Fruit fly (Drosophila melanogaster): ENCODE results near the gene Tgi.

Gene Tgi

DNA sequence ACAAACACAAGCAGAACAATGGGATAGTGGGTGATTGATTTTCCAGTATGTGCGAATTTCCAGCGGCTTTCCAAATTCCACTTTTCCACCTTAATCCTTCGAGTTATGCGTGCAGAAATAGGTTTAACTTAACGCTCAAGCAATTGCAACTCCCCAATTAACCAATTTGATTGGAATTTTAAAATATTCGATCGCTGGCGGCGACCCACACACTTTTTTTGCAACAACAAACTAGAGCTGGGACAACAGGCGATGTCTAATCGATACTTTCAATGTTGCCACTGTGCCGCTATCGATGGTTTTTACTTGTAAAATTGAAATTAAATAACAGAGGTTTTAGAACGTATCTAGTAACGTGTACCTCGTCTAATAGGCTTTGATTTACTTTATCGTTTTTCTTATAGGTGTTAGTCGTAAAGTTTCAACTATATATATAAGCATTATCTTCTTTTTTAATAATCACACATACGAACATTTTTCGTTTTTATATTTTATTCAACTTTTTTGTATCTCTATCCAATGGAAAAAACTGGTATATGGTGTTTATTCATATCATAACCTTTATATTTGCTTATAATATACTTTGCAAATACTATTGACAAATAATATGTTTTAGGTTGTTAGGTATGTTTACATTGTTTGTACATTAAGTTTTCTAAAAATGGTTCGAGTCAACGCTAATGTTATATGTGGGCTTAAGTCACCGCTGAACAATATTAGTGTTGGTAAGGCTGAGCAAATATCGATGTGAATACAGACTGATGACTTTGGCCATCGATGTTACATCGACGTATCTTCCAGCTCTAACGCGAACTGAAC is at the start of gene Tgi, which contains the start of gene Abp1 (continued):
- TF ChIP-seq sna (GFP tag; IDR thresholded peaks at IDR 0.05; ENCODE audit: partially characterized antibody) (peak; percentile 45; the same call in 1 of the 2 replicates), ERR (GFP tag; optimal IDR thresholded peaks at IDR 0.05) (peak; percentile 2), HHEX (GFP tag; optimal IDR thresholded peaks at IDR 0.05) (no peak), z (GFP tag; IDR thresholded peaks at IDR 0.05) (0 out of 3 replicates have a peak, but pooled peaks have one; percentile 49), ken (GFP tag; IDR thresholded peaks at IDR 0.05) (peak; percentile 73; the same call in 2 of the 3 replicates), Rfx (GFP tag; IDR thresholded peaks at IDR 0.05) (peak; percentile 76), zen2 (GFP tag; IDR thresholded peaks at IDR 0.05; ENCODE audit: partially characterized antibody) (peak; percentile 73), Ptx1 (GFP tag; IDR thresholded peaks at IDR 0.05) (peak; percentile 22; the same call in 1 of the 2 replicates), CG10209 (GFP tag; optimal IDR thresholded peaks at IDR 0.05) (peak; percentile 15), ham (GFP tag; IDR thresholded peaks at IDR 0.05) (no peak), sr (GFP tag; IDR thresholded peaks at IDR 0.05) (peak; percentile 58; the same call in 1 of the 3 replicates), gt (GFP tag; IDR thresholded peaks at IDR 0.05) (no peak), CG17359 (tag; optimal IDR thresholded peaks at IDR 0.05) (peak; percentile 16), CG33557 (GFP tag; optimal IDR thresholded peaks at IDR 0.05) (no peak), br (optimal IDR thresholded peaks at IDR 0.05) (no peak), bcd (GFP tag; optimal IDR thresholded peaks at IDR 0.05) (no peak), Mes4 (GFP tag; optimal IDR thresholded peaks at IDR 0.05) (no peak), Lhr (GFP tag; optimal IDR thresholded peaks at IDR 0.05) (peak; percentile 70), Antp (GFP tag; optimal IDR thresholded peaks at IDR 0.05) (peak; percentile 47), CG10431 (GFP tag; optimal IDR thresholded peaks at IDR 0.05) (no peak), CG16813 (GFP tag; IDR thresholded peaks at IDR 0.05; ENCODE audit: partially characterized antibody) (peak; percentile 77), stwl (tag; optimal IDR thresholded peaks at IDR 0.05) (peak; percentile 33), sens (GFP tag) (peak; percentile 47), CG12659 (GFP tag; optimal IDR thresholded peaks at IDR 0.05) (peak; percentile 71), CG15479 (GFP tag; optimal IDR thresholded peaks at IDR 0.05) (no peak), Dek (tag; optimal IDR thresholded peaks at IDR 0.05) (peak; percentile 7), PHDP (tag; optimal IDR thresholded peaks at IDR 0.05) (peak; percentile 53), pzg (GFP tag; optimal IDR thresholded peaks at IDR 0.05) (peak; percentile 88), fd3F (GFP tag; optimal IDR thresholded peaks at IDR 0.05) (peak; percentile 58), pho (GFP tag; optimal IDR thresholded peaks at IDR 0.05) (peak; percentile 46), Myb (GFP tag; optimal IDR thresholded peaks at IDR 0.05) (peak; percentile 38), CG7963 (GFP tag; IDR thresholded peaks at IDR 0.05; ENCODE audit: partially characterized antibody) (peak; percentile 84), CG15011 (GFP tag; optimal IDR thresholded peaks at IDR 0.05) (no peak), exex (tag; optimal IDR thresholded peaks at IDR 0.05) (no peak), sens-2 (GFP tag; IDR thresholded peaks at IDR 0.05) (no peak), pan (optimal IDR thresholded peaks at IDR 0.05) (no peak), pan (GFP tag; optimal IDR thresholded peaks at IDR 0.05 in 1 of 2, IDR thresholded peaks at IDR 0.05 in 1 of 2) (no peak), ftz-f1 (GFP tag; optimal IDR thresholded peaks at IDR 0.05) (no peak), pum (GFP tag; optimal IDR thresholded peaks at IDR 0.05) (peak; percentile 3), CG9876 (GFP tag; optimal IDR thresholded peaks at IDR 0.05) (peak; percentile 44), hb (GFP tag; IDR thresholded peaks at IDR 0.05; ENCODE audit: partially characterized antibody) (peak; percentile 64), CG13123 (GFP tag; optimal IDR thresholded peaks at IDR 0.05) (no peak), ATbp (GFP tag; optimal IDR thresholded peaks at IDR 0.05) (no peak), NFAT (GFP tag; IDR thresholded peaks at IDR 0.05) (peak; percentile 65), cato (GFP tag; optimal IDR thresholded peaks at IDR 0.05; ENCODE audit: borderline replicate concordance) (no peak), rib (GFP tag; IDR thresholded peaks at IDR 0.05) (peak; percentile 66; the same call in 1 of the 2 replicates), gro (GFP tag; optimal IDR thresholded peaks at IDR 0.05) (peak; percentile 36), CG6272 (GFP tag; IDR thresholded peaks at IDR 0.05) (0 out of 2 replicates have a peak, but pooled peaks have one; percentile 12), CG14441 (GFP tag; IDR thresholded peaks at IDR 0.05) (no peak)
